Worm (Caenorhabditis elegans) whole organism, late embryonic: ENCODE measurements around the gene R151.8.

Source experiments
- F13H6.1 ChIP-seq: sonication (generic microtip); optimal IDR thresholded peaks from 2 replicates; lab custom pipeline; 2016; ENCODE audit warnings: missing genetic modification characterization, missing compliant biosample characterization
- ama-1 ChIP-seq: fragments of 150-350 bp; optimal IDR thresholded peaks from 2 replicates; lab custom pipeline; 2014
- dve-1 ChIP-seq: sonication (generic microtip); optimal IDR thresholded peaks from 2 replicates; lab custom pipeline; 2017; ENCODE audit warnings: antibody characterized with exemption, mild to moderate bottlenecking, missing genetic modification characterization, missing compliant biosample characterization
- ets-4 ChIP-seq: sonication (generic microtip); optimal IDR thresholded peaks from 2 replicates; lab custom pipeline; 2016; ENCODE audit warnings: missing genetic modification characterization, missing compliant biosample characterization
- madf-2 ChIP-seq: sonication (generic microtip); optimal IDR thresholded peaks from 2 replicates; lab custom pipeline; 2017; ENCODE audit warnings: missing genetic modification characterization, missing compliant biosample characterization
- nfya-1 ChIP-seq: sonication (generic microtip); optimal IDR thresholded peaks from 2 replicates; lab custom pipeline; 2017; ENCODE audit warnings: missing genetic modification characterization, mild to moderate bottlenecking, missing compliant biosample characterization, antibody characterized with exemption, moderate library complexity
- nhr-11 ChIP-seq: fragments of 150-350 bp; optimal IDR thresholded peaks from 2 replicates; lab custom pipeline; 2014; ENCODE audit warnings: missing biosample characterization, missing genetic modification characterization
- npax-4 ChIP-seq: sonication (generic microtip); optimal IDR thresholded peaks from 2 replicates; lab custom pipeline; 2016; ENCODE audit warnings: missing genetic modification characterization, missing compliant biosample characterization
- pha-4 ChIP-seq: fragments of 150-350 bp; optimal IDR thresholded peaks from 2 replicates; lab custom pipeline; 2018; ENCODE audit warnings: missing biosample characterization, missing genetic modification reagents, missing genetic modification characterization
- rnt-1 ChIP-seq: sonication (generic microtip); optimal IDR thresholded peaks from 2 replicates; lab custom pipeline; 2016; ENCODE audit warnings: missing genetic modification characterization, missing compliant biosample characterization
- tbx-2 ChIP-seq: sonication (generic microtip); optimal IDR thresholded peaks from 2 replicates; lab custom pipeline; 2016; ENCODE audit warnings: missing genetic modification characterization, missing compliant biosample characterization
- unc-86 ChIP-seq: sonication (generic microtip); optimal IDR thresholded peaks from 2 replicates; lab custom pipeline; 2016; ENCODE audit warnings: missing genetic modification characterization, missing compliant biosample characterization

- TF ChIP-seq npax-4 = no peak
- no peak for TF ChIP-seq F13H6.1
- no peak for TF ChIP-seq unc-86 (tag; lab: Kevin White, UChicago)
- TF ChIP-seq nfya-1 (tag; lab: Kevin White, UChicago) = no peak
- no peak for TF ChIP-seq nhr-11 (tag; lab: Kevin White, UChicago)
- no peak for TF ChIP-seq tbx-2 (tag; lab: Kevin White, UChicago)
- TF ChIP-seq ets-4 (tag; lab: Kevin White, UChicago) = no peak
- no peak for TF ChIP-seq dve-1 (tag; lab: Kevin White, UChicago)
- no peak for TF ChIP-seq ama-1 (lab: Kevin White, UChicago)
- no peak for TF ChIP-seq madf-2 (tag; lab: Kevin White, UChicago)
- no peak for TF ChIP-seq rnt-1 (tag; lab: Kevin White, UChicago)
- TF ChIP-seq pha-4 (tag; lab: Kevin White, UChicago) = no peak
Observed at ce11 chrIII:7180613-7181012, 49.0 kb downstream of the R151.8 start, which contains the start of gene ndab-2.
